Fruit fly (Drosophila melanogaster) Kc167 (cell line): ENCODE measurements around the gene CG13460.

ENCODE experiments used
- h ChIP-seq: fragments of >200 bp; optimal IDR thresholded peaks from 3 replicates; lab custom pipeline; 2018; ENCODE audit warnings: missing external identifiers
- psq ChIP-seq: fragments of >200 bp; optimal IDR thresholded peaks from 2 replicates; lab custom pipeline; 2017; ENCODE audit warnings: missing external identifiers

DNA sequence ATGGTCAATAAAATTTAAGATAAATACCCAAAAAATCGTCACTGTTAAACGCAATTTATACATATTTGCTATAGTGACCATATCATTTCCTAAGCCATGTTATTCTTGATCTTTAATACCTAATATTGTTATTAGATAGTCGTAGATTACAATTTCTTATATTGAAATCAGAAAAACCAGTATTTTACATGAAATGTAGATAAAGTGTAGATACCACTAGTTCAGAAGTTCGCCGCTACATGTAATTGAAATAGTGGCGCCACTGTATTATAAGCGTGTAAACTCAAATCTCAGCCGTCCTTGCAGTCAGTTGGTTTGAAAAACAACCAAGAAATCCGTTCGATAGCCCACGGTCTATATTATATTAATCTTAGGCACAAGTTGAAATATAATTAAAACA lies 13.4 kb downstream of the CG13460 start:
- TF ChIP-seq psq (lab: Kevin White, UChicago) = no peak
- TF ChIP-seq h (lab: Kevin White, UChicago) = no peak
